Worm (Caenorhabditis elegans) whole organism, L2 larva: ENCODE data around the gene F18C5.9.

Experiments used
- ama-1 ChIP-seq: fragments of 150-350 bp; optimal IDR thresholded peaks from 2 replicates; lab custom pipeline; 2018; ENCODE audit warnings: inconsistent platforms
- blmp-1 ChIP-seq: sonication (generic microtip); optimal IDR thresholded peaks from 2 replicates; lab custom pipeline; 2017; ENCODE audit warnings: missing genetic modification characterization, mild to moderate bottlenecking, missing compliant biosample characterization, antibody characterized with exemption, moderate library complexity; ENCODE audit not compliant: insufficient read depth
- ceh-16 ChIP-seq: fragments of 150-350 bp; optimal IDR thresholded peaks from 2 replicates; lab custom pipeline; 2014; ENCODE audit warnings: missing biosample characterization, missing genetic modification characterization
- lin-11 ChIP-seq: fragments of 150-350 bp; sonication (generic microtip); optimal IDR thresholded peaks from 2 replicates; lab custom pipeline; 2014; ENCODE audit warnings: missing biosample characterization, missing genetic modification characterization, inconsistent platforms, mixed read lengths
- lsy-2 ChIP-seq, 2 experiments: fragments of 150-350 bp in 1 of 2; sonication (generic microtip) in 1 of 2; optimal IDR thresholded peaks; 2 replicates each; lab custom pipeline; 2014 to 2017; ENCODE audit warnings: missing biosample characterization in 2 of 2, missing genetic modification characterization in 2 of 2
- mdl-1 ChIP-seq, 2 experiments: fragments of 150-350 bp in 1 of 2; sonication (generic microtip) in 1 of 2; optimal IDR thresholded peaks; 2 replicates each; lab custom pipeline; 2017; ENCODE audit warnings: missing biosample characterization in 2 of 2, missing genetic modification characterization in 2 of 2
- nhr-237 ChIP-seq: fragments of 150-350 bp; optimal IDR thresholded peaks from 2 replicates; lab custom pipeline; 2014; ENCODE audit warnings: missing biosample characterization, missing genetic modification characterization
- nhr-6 ChIP-seq: fragments of 150-350 bp; optimal IDR thresholded peaks from 2 replicates; lab custom pipeline; 2014; ENCODE audit warnings: missing biosample characterization, missing genetic modification characterization
- nhr-77 ChIP-seq: fragments of 150-350 bp; optimal IDR thresholded peaks from 2 replicates; lab custom pipeline; 2014; ENCODE audit warnings: missing biosample characterization, missing genetic modification characterization
- skn-1 ChIP-seq: sonication (generic microtip); optimal IDR thresholded peaks from 2 replicates; lab custom pipeline; 2017; ENCODE audit warnings: missing biosample characterization, missing genetic modification characterization
- snpc-4 ChIP-seq: fragments of 150-350 bp; optimal IDR thresholded peaks from 2 replicates; lab custom pipeline; 2014; ENCODE audit warnings: missing biosample characterization, missing genetic modification characterization
- ztf-11 ChIP-seq: sonication (generic microtip); optimal IDR thresholded peaks from 2 replicates; lab custom pipeline; 2017; ENCODE audit warnings: missing biosample characterization, missing genetic modification characterization

DNA sequence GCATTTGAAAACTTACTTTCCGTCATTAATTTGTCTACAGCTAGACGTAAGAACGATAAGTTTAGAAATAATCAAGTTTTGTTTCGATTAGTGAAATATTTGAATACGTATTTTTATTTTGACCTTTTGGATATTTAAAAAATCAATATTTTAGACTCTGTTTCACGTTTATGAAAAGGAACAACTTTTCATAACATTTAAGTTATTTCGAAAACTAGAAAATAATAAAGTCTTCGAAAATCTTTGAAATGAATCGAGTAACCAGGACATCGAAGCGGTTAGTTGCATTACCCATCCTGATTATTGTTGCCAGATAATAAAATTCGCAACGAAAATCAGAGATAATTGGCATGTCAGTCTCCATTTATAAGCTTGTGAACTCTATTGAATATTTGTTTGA, 14.3 kb downstream of the F18C5.9 start, which contains the start of gene C56C10.6:
- TF ChIP-seq blmp-1 (tag; lab: Kevin White, UChicago), result no peak
- TF ChIP-seq ztf-11 (tag; lab: Kevin White, UChicago), result no peak
- TF ChIP-seq lsy-2 (tag; optimal IDR thresholded peaks at IDR 0.05; lab: Kevin White, UChicago), result no peak
- no peak for TF ChIP-seq ama-1
- TF ChIP-seq snpc-4, result no peak
- no peak for TF ChIP-seq nhr-6 (tag; lab: Kevin White, UChicago)
- no peak for TF ChIP-seq lin-11 (tag; lab: Kevin White, UChicago)
- TF ChIP-seq nhr-237 (tag; lab: Kevin White, UChicago), result no peak
- TF ChIP-seq nhr-77, result no peak
- no peak for TF ChIP-seq mdl-1 (tag; optimal IDR thresholded peaks at IDR 0.05; lab: Kevin White, UChicago)
- TF ChIP-seq skn-1 (tag; lab: Kevin White, UChicago), result no peak
- no peak for TF ChIP-seq ceh-16 (tag; lab: Kevin White, UChicago)
